Worm (Caenorhabditis elegans): ENCODE measurements around the gene C08F11.7.

DNA sequence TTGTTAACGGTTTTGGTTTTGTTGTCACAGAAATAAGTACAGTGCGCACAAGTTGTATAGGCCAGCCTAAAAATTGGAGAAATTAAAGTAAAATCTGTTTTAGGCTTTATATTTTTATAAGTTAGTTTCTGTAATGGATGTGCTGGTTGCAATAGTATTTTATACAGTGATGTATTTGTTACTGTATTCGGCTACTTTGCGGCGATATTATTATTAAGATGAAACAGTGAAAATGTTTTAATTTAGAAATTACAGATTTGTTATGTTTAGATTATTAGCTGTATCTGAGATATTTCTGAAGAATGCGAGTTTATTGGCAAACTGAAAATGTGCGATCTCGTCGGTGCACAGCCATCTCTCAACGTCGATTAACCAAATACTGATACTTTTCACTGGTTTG is 10.5 kb downstream of the C08F11.7 start, which contains the start of gene ule-4:
- TF ChIP-seq zip-2 (tag; optimal IDR thresholded peaks at IDR 0.05) (no peak), nhr-41 (GFP tag; IDR thresholded peaks at IDR 0.05) (no peak), aly-2 (tag; optimal IDR thresholded peaks at IDR 0.05) (no peak), egl-27 (tag; optimal IDR thresholded peaks at IDR 0.05) (no peak), nhr-111 (GFP tag; optimal IDR thresholded peaks at IDR 0.05) (no peak), lin-39 (tag; optimal IDR thresholded peaks at IDR 0.05) (no peak), ceh-82 (tag; optimal IDR thresholded peaks at IDR 0.05) (no peak), zip-11 (GFP tag; IDR thresholded peaks at IDR 0.05) (no peak), sdz-12 (GFP tag; optimal IDR thresholded peaks at IDR 0.05) (no peak)

All from whole organism, L4 larva.